Worm (Caenorhabditis elegans): Measurements from ENCODE around the gene fbf-1.

The fbf-1 gene

DNA sequence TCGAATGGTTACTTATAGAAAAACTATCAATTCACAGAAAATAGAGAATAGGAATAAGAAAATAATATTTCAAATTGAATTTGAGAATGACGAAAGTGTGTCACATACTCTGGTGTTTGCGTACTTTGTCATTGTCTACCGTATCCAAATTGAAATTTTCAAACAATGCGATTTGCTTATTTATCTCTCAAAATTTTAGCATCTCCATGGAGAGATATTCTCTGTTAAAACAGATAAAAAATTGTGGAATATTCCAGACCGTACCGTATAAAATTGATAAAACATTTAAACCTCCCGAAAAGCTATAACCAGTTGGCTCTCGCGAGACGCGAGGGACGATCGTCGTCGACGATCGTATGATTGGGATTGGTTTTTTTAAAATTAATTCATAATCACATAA lies at the start of gene fbf-1:
fbf-1 (minus strand) TSS at position 101 of the 400 bp plus-strand sequence.
- TF ChIP-seq T22C8.4 (GFP tag; IDR thresholded peaks at IDR 0.05) (no peak), ztf-23 (GFP tag; IDR thresholded peaks at IDR 0.05) (no peak), med-1 (GFP tag; optimal IDR thresholded peaks at IDR 0.05; ENCODE audit: insufficient read depth) (no peak)

DNA sequence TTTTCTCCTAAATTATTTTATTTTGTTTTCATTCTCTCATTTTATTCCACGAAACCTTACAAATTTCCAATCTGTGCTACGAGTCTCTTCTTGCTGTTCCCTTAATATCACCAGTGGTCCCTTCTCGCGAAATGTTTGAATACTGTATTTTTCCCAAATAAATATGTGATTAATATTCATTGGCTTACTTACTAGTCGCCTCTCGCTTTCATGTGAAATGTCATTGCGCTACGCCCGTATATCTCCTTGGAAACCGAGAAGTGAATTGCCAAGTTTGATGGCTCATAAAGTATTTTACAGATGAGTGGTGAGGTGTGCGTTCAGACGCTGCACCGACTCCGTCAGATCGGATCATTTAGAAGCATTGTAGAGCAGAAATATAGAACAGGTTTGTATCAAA lies 44.6 kb upstream of the fbf-1 start, which contains the start of gene rars-2:
rars-2 (plus strand) TSS at position 301 of the 400 bp plus-strand sequence.
- TF ChIP-seq T22C8.4 (GFP tag; IDR thresholded peaks at IDR 0.05) (no peak), cog-1 (tag; optimal IDR thresholded peaks at IDR 0.05) (no peak), klf-2 (GFP tag; conservative IDR thresholded peaks at IDR 0.05) (no peak), ztf-29 (GFP tag; IDR thresholded peaks at IDR 0.05) (no peak), med-1 (GFP tag; optimal IDR thresholded peaks at IDR 0.05; ENCODE audit: insufficient read depth) (no peak), flt-1 (GFP tag; IDR thresholded peaks at IDR 0.05) (no peak), tab-1 (GFP tag; IDR thresholded peaks at IDR 0.05) (no peak), ref-1 (GFP tag; conservative IDR thresholded peaks at IDR 0.05) (no peak), ztf-23 (GFP tag; IDR thresholded peaks at IDR 0.05) (no peak)

DNA sequence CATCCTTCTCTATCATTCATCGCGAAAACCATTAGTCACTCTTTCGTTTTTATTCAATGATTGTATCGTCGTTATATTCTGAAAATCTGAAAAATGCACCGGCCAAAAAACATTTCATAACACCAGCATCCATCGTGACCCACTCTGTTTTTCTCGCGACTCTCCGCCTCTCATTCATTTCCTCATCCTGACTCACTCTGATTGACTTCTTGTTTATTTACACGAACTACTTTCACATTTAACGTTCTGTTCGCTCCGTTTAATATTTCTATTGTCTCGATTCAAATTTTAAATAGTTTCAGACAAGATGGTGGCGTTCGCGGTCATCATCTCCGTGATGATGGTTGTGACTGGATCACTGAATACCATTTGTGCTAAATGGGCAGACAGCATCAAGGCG lies 42.9 kb upstream of the fbf-1 start, which contains the start of gene C29H12.2:
C29H12.2 (plus strand) TSS at position 297 of the 400 bp plus-strand sequence.
- TF ChIP-seq ref-1 (GFP tag; conservative IDR thresholded peaks at IDR 0.05) (no peak), tab-1 (GFP tag; IDR thresholded peaks at IDR 0.05) (no peak), cog-1 (tag; optimal IDR thresholded peaks at IDR 0.05) (no peak), ztf-29 (GFP tag; IDR thresholded peaks at IDR 0.05) (no peak), ztf-23 (GFP tag; IDR thresholded peaks at IDR 0.05) (no peak), klf-2 (GFP tag; conservative IDR thresholded peaks at IDR 0.05) (no peak), T22C8.4 (GFP tag; IDR thresholded peaks at IDR 0.05) (no peak), med-1 (GFP tag; optimal IDR thresholded peaks at IDR 0.05; ENCODE audit: insufficient read depth) (no peak), flt-1 (GFP tag; IDR thresholded peaks at IDR 0.05) (no peak)

DNA sequence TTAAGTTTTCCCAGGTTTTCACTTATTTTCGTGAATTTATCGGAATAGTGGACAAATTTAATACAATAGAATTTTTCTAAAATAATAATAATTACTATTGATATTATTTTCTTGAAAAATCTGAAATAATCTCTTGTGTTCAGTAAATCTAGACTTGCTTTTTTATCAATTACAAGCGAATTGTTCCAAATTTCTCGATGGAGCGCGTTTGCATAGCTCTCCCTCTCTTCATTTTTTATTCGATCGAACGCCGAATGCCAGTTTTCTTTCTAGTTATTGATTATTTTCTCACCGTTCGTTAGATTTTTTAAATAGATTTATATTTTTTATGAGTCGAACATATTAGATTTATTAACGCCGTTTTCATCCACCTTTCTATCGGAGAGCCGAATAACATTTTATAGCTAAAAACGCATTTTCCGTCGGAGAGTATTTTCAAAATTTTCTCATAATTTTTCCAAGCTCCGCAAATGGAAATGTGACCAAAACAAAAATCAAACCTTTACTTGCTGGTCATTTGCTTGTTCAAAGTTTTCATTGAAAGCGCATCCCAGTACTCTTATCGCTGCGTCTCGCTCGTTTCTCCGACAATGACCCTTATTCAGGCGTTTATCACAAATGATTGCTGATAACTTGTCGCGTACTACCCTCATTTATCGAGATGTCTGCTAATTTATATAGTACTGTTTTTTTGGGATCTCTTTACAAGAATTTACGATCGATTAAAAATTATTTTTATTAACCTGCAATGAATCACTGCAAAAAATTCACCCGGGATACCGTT lies 42.2 kb upstream of the fbf-1 start:
- TF ChIP-seq tab-1 (GFP tag; IDR thresholded peaks at IDR 0.05) (no peak), klf-2 (GFP tag; conservative IDR thresholded peaks at IDR 0.05) (no peak), med-1 (GFP tag; optimal IDR thresholded peaks at IDR 0.05; ENCODE audit: insufficient read depth) (no peak)

- TF ChIP-seq ztf-29 (GFP tag; IDR thresholded peaks at IDR 0.05) (no peak), med-1 (GFP tag; optimal IDR thresholded peaks at IDR 0.05; ENCODE audit: insufficient read depth) (no peak)
Observed at ce11 chrII:6120548-6120947, 39.9 kb upstream of the fbf-1 start.

- TF ChIP-seq klf-2 (GFP tag; conservative IDR thresholded peaks at IDR 0.05) (no peak), tab-1 (GFP tag; IDR thresholded peaks at IDR 0.05) (0 out of 2 replicates have a peak, but pooled peaks have one; percentile 16), flt-1 (GFP tag; IDR thresholded peaks at IDR 0.05) (no peak)
Observed at ce11 chrII:6118163-6118562, 37.5 kb upstream of the fbf-1 start, which contains the start of gene C29H12.6. C29H12.6 (minus strand) TSS chrII:6118263.

DNA sequence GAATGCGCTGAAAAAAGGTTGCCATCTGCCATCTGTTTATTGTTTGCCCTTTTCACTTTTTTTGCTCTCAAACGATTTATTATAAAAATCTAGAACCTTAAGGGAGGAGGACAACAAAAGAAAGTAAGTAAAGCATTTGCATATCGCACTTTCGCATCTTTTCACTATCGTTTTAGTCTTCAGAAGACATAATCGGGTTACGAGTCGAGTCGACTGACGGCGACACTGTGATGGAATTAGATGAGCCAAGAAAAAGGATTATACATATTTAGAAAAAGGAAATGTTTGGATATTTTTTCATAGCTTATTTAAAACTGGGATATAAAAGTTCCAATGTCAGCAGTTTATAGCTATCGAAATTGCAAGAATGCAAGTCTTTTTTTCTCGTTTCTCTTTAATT lies 36.1 kb upstream of the fbf-1 start:
- no peak for TF ChIP-seq ztf-23 (GFP tag; IDR thresholded peaks at IDR 0.05)
- TF ChIP-seq ref-1 (GFP tag; conservative IDR thresholded peaks at IDR 0.05), result no peak
- no peak for TF ChIP-seq ztf-29 (GFP tag; IDR thresholded peaks at IDR 0.05)
- no peak for TF ChIP-seq flt-1 (GFP tag; IDR thresholded peaks at IDR 0.05)
- no peak for TF ChIP-seq cog-1 (tag; optimal IDR thresholded peaks at IDR 0.05)
- no peak for TF ChIP-seq T22C8.4 (GFP tag; IDR thresholded peaks at IDR 0.05)
- TF ChIP-seq med-1 (GFP tag; optimal IDR thresholded peaks at IDR 0.05; ENCODE audit: insufficient read depth), result no peak
- no peak for TF ChIP-seq klf-2 (GFP tag; conservative IDR thresholded peaks at IDR 0.05)
- no peak for TF ChIP-seq tab-1 (GFP tag; IDR thresholded peaks at IDR 0.05)

DNA sequence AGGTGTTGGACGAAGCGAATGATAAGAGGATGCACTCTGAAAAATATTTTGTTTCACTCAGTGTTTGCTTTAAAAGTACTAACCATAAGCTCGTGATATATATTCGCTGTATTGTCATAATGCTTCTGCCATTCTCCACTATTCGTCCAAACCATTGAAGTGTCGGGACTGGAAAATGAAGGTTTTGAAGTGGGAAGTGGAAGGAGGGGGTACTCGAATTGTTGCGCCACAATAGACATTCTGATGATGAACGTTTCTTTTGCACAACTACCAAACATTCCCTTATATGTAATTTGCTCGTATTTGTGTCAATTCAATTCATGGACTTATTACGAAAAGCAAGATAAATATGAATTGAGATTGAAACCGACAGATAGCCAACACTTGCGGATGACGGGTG lies 34.6 kb upstream of the fbf-1 start:
- TF ChIP-seq T22C8.4 (GFP tag; IDR thresholded peaks at IDR 0.05) (no peak), med-1 (GFP tag; optimal IDR thresholded peaks at IDR 0.05; ENCODE audit: insufficient read depth) (no peak)

- TF ChIP-seq ztf-29 (GFP tag; IDR thresholded peaks at IDR 0.05) (no peak), T22C8.4 (GFP tag; IDR thresholded peaks at IDR 0.05) (no peak), ref-1 (GFP tag; conservative IDR thresholded peaks at IDR 0.05) (no peak), cog-1 (tag; optimal IDR thresholded peaks at IDR 0.05) (no peak), tab-1 (GFP tag; IDR thresholded peaks at IDR 0.05) (no peak), flt-1 (GFP tag; IDR thresholded peaks at IDR 0.05) (no peak), ztf-23 (GFP tag; IDR thresholded peaks at IDR 0.05) (no peak), klf-2 (GFP tag; conservative IDR thresholded peaks at IDR 0.05) (no peak), med-1 (GFP tag; optimal IDR thresholded peaks at IDR 0.05; ENCODE audit: insufficient read depth) (no peak)
Observed at ce11 chrII:6113842-6114441, 33.3 kb upstream of the fbf-1 start.

DNA sequence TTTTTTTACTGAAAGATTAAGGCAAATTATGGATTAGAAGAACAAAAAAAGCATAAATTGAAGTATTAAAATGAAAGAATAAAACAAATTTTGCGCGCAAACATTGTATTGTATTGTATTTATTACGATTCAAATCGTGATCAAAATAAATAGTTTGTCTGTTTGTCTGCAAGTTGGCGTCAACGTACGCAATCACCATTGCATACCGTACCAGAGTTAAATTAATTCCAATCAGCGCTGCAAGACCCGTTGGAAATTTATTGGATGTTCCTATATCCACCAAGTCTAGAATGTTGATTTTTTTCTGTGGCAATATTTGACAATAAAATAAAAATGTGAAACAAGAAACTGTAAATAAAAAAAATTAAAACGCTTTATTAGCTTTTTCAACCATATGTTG lies 32.5 kb upstream of the fbf-1 start, which contains the start of gene heri-1:
heri-1 (minus strand) TSS at position 8 of the 400 bp plus-strand sequence.
- TF ChIP-seq ztf-29 (GFP tag; IDR thresholded peaks at IDR 0.05), result no peak
- TF ChIP-seq cog-1 (tag; optimal IDR thresholded peaks at IDR 0.05), result no peak
- no peak for TF ChIP-seq T22C8.4 (GFP tag; IDR thresholded peaks at IDR 0.05)
- no peak for TF ChIP-seq ref-1 (GFP tag; conservative IDR thresholded peaks at IDR 0.05)
- no peak for TF ChIP-seq med-1 (GFP tag; optimal IDR thresholded peaks at IDR 0.05; ENCODE audit: insufficient read depth)
- TF ChIP-seq ztf-23 (GFP tag; IDR thresholded peaks at IDR 0.05), result no peak
- no peak for TF ChIP-seq klf-2 (GFP tag; conservative IDR thresholded peaks at IDR 0.05)
- TF ChIP-seq tab-1 (GFP tag; IDR thresholded peaks at IDR 0.05), result no peak
- no peak for TF ChIP-seq flt-1 (GFP tag; IDR thresholded peaks at IDR 0.05)

Measured in whole organism, midembryonic.